Worm (Caenorhabditis elegans) whole organism, late embryonic: ENCODE data around the gene F46F2.3.

Experiments used
- ceh-2 ChIP-seq: sonication (generic microtip); optimal IDR thresholded peaks from 2 replicates; lab custom pipeline; 2016; ENCODE audit warnings: missing genotype, missing genetic modification characterization, missing compliant biosample characterization
- elt-2 ChIP-seq: sonication (generic microtip); optimal IDR thresholded peaks from 2 replicates; lab custom pipeline; 2016; ENCODE audit warnings: missing genetic modification reagents, missing genetic modification characterization, missing compliant biosample characterization
- tbx-7 ChIP-seq: sonication (generic microtip); optimal IDR thresholded peaks from 2 replicates; lab custom pipeline; 2016; ENCODE audit warnings: missing genotype, missing genetic modification characterization, missing compliant biosample characterization

DNA sequence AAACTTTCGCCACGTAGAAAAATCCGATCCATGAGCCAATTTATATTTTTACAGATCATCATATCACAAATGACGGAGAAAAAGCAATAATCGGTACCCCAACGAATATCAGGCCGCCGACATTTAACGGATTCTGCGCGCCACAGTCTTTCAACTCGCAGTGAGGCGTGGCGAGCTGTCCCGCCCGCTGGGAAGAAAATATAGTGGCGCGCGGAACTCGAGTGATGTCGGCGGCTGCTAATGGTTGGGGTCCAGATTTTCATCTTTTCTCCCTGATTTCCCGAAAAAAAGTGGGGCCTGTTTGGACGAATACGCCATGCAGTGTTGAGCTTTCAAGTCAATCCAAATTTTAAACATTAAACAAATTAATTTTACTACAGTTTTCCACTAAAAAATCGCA lies 18.5 kb upstream of the F46F2.3 start:
- TF ChIP-seq elt-2 (tag; lab: Kevin White, UChicago) (no peak), tbx-7 (tag; lab: Kevin White, UChicago) (no peak), ceh-2 (tag; lab: Kevin White, UChicago) (no peak)
